Fruit fly (Drosophila melanogaster): ENCODE results near the gene NAAT1.

dm6 chrX:5410749-5411148 is at the start of gene NAAT1:
- no peak for TF ChIP-seq CG10348 (GFP tag; IDR thresholded peaks at IDR 0.05)
- no peak for TF ChIP-seq CG17806 (tag; optimal IDR thresholded peaks at IDR 0.05)
- no peak for TF ChIP-seq CG13204 (GFP tag; optimal IDR thresholded peaks at IDR 0.05)
- no peak for TF ChIP-seq EcR (GFP tag; optimal IDR thresholded peaks at IDR 0.05)
- no peak for TF ChIP-seq fd96Ca (GFP tag; IDR thresholded peaks at IDR 0.05)
- TF ChIP-seq CG8159 (tag; optimal IDR thresholded peaks at IDR 0.05), result no peak
- TF ChIP-seq CG15710 (tag; optimal IDR thresholded peaks at IDR 0.05), result no peak

Data from whole organism, pupa.